Worm (Caenorhabditis elegans): Measurements from ENCODE around the gene vem-1.

DNA sequence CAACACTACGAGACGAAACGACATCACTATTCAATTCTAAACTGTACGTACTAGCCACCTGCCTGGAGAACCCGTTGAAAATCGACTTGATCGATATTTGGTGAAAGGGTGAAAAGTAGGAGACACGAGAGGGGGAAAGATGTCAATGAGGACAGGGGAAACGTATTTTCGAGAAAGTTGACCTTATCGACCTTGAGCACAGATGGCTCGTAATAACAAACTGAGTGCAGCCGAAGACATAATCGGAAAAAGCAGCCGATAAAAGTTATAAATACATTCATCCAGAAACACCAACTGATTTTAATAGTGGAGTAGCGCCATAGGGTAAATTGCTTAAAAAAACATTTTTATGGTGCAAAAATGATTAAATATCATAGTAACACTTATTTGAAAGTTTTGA lies 28.4 kb downstream of the vem-1 start:
- TF ChIP-seq fkh-10 (GFP tag; optimal IDR thresholded peaks at IDR 0.05) = no peak
- no peak for TF ChIP-seq ces-1 (GFP tag; optimal IDR thresholded peaks at IDR 0.05)
- TF ChIP-seq dsc-1 (tag; optimal IDR thresholded peaks at IDR 0.05) = no peak

Measured in whole organism, L1 larva.